Fruit fly (Drosophila melanogaster) whole organism, wandering third instar larva: ENCODE data around the gene CG33299.

Experiments
- Abd-B ChIP-seq: fragments of >200 bp; optimal IDR thresholded peaks from 2 replicates; lab custom pipeline; 2017; ENCODE audit warnings: missing biosample characterization, missing genetic modification characterization
- CG32264 ChIP-seq: fragments of 200-800 bp; sonication (Bioruptor generic); optimal IDR thresholded peaks from 2 replicates; lab custom pipeline; 2016; ENCODE audit warnings: missing biosample characterization, missing genetic modification characterization
- CG9705 ChIP-seq: fragments of 200-800 bp; sonication (Bioruptor generic); optimal IDR thresholded peaks from 2 replicates; lab custom pipeline; 2018; ENCODE audit warnings: missing biosample characterization, mild to moderate bottlenecking, missing genetic modification characterization
- CrebA ChIP-seq: fragments of 200-800 bp; sonication (Bioruptor generic); optimal IDR thresholded peaks from 2 replicates; lab custom pipeline; 2016; ENCODE audit warnings: missing biosample characterization, mild to moderate bottlenecking, missing genetic modification characterization, borderline replicate concordance
- Dfd ChIP-seq: fragments of >200 bp; optimal IDR thresholded peaks from 2 replicates; lab custom pipeline; 2017; ENCODE audit warnings: missing biosample characterization, missing genetic modification characterization
- Dif ChIP-seq: fragments of 200-275, 200-300 bp; sonication (Bioruptor generic); optimal IDR thresholded peaks from 2 replicates; lab custom pipeline; 2018; ENCODE audit warnings: missing biosample characterization, missing genetic modification characterization; ENCODE audit not compliant: partially characterized antibody
- GATAd ChIP-seq: sonication (Bioruptor generic); optimal IDR thresholded peaks from 2 replicates; lab custom pipeline; 2016; ENCODE audit warnings: missing biosample characterization, missing genetic modification characterization
- HLH106 ChIP-seq: fragments of 200-800 bp; optimal IDR thresholded peaks from 3 replicates; lab custom pipeline; 2019; ENCODE audit warnings: missing biosample characterization, mild to moderate bottlenecking, missing genetic modification characterization, moderate library complexity
- Hnf4 ChIP-seq: fragments of 200-800 bp; sonication (Bioruptor generic); optimal IDR thresholded peaks from 2 replicates; lab custom pipeline; 2016; ENCODE audit warnings: missing biosample characterization, mild to moderate bottlenecking, missing genetic modification characterization
- Hr78 ChIP-seq: fragments of >200 bp; optimal IDR thresholded peaks from 2 replicates; lab custom pipeline; 2017; ENCODE audit warnings: missing biosample characterization, missing genetic modification characterization
- Hr83 ChIP-seq: fragments of 200-300 bp; sonication (Bioruptor generic); optimal IDR thresholded peaks from 2 replicates; lab custom pipeline; 2016; ENCODE audit warnings: missing biosample characterization, mild to moderate bottlenecking, missing genetic modification characterization, moderate library complexity; ENCODE audit not compliant: poor library complexity, severe bottlenecking
- Jra ChIP-seq: sonication (Bioruptor generic); optimal IDR thresholded peaks from 2 replicates; lab custom pipeline; 2016; ENCODE audit warnings: missing biosample characterization, missing genetic modification characterization
- Mio ChIP-seq: sonication (Bioruptor generic); optimal IDR thresholded peaks from 2 replicates; lab custom pipeline; 2016; ENCODE audit warnings: missing biosample characterization, missing genetic modification characterization
- Myc ChIP-seq: fragments of >200 bp; optimal IDR thresholded peaks from 2 replicates; lab custom pipeline; 2017
- N ChIP-seq: fragments of >200 bp; optimal IDR thresholded peaks from 2 replicates; lab custom pipeline; 2018; ENCODE audit warnings: missing biosample characterization, missing external identifiers, missing genetic modification characterization
- OdsH ChIP-seq: fragments of 200-800 bp; sonication (Bioruptor generic); optimal IDR thresholded peaks from 2 replicates; lab custom pipeline; 2016; ENCODE audit warnings: missing biosample characterization, mild to moderate bottlenecking, missing genetic modification characterization
- Rel ChIP-seq, 2 experiments: fragments of 200-800 bp; sonication (Bioruptor generic) in 1 of 2; optimal IDR thresholded peaks; 2 replicates in 1 of 2; 3 replicates in 1 of 2; lab custom pipeline; 2016 to 2019; ENCODE audit warnings: mild to moderate bottlenecking in 2 of 2, missing biosample characterization in 2 of 2, missing genetic modification characterization in 2 of 2, moderate library complexity in 1 of 2
- Sp1 ChIP-seq: fragments of 200-800 bp; sonication (Bioruptor generic); optimal IDR thresholded peaks from 3 replicates; lab custom pipeline; 2019; ENCODE audit warnings: missing biosample characterization, mild to moderate bottlenecking, missing genetic modification characterization, moderate library complexity
- Vsx2 ChIP-seq: fragments of 200-300, 225-300 bp; sonication (Bioruptor generic); optimal IDR thresholded peaks from 2 replicates; lab custom pipeline; 2018; ENCODE audit warnings: missing biosample characterization, missing genetic modification characterization; ENCODE audit not compliant: partially characterized antibody
- br ChIP-seq: fragments of 200-800 bp; sonication (Bioruptor generic); optimal IDR thresholded peaks from 2 replicates; lab custom pipeline; 2016; ENCODE audit warnings: missing biosample characterization, missing genetic modification characterization
- brk ChIP-seq: fragments of 200-800 bp; sonication (Bioruptor generic); optimal IDR thresholded peaks from 2 replicates; lab custom pipeline; 2016; ENCODE audit warnings: missing biosample characterization, mild to moderate bottlenecking, missing genetic modification characterization
- dl ChIP-seq, 2 experiments: fragments of 175-275, 200-275 bp in 1 of 2; fragments of 200-275 bp in 1 of 2; sonication (Bioruptor generic); optimal IDR thresholded peaks; lab custom pipeline; 2018; ENCODE audit warnings: mild to moderate bottlenecking in 2 of 2, missing biosample characterization in 2 of 2, missing genetic modification characterization in 2 of 2, moderate library complexity in 2 of 2; ENCODE audit not compliant: partially characterized antibody in 2 of 2, insufficient read depth in 1 of 2
- dmrt93B ChIP-seq: fragments of 200-800 bp; sonication (Bioruptor generic); optimal IDR thresholded peaks from 2 replicates; lab custom pipeline; 2018; ENCODE audit warnings: missing biosample characterization, mild to moderate bottlenecking, missing genetic modification characterization
- dsf ChIP-seq: sonication (Bioruptor generic); optimal IDR thresholded peaks from 2 replicates; lab custom pipeline; 2016; ENCODE audit warnings: missing biosample characterization, missing genetic modification characterization, borderline replicate concordance
- ey ChIP-seq: fragments of 200-800 bp; sonication (Bioruptor generic); optimal IDR thresholded peaks from 2 replicates; lab custom pipeline; 2016; ENCODE audit warnings: missing biosample characterization, missing genetic modification characterization
- foxo ChIP-seq, 2 experiments: fragments of 200-800 bp; sonication (Bioruptor generic); optimal IDR thresholded peaks; 2 replicates in 1 of 2; 3 replicates in 1 of 2; lab custom pipeline; 2016 to 2017; ENCODE audit warnings: missing biosample characterization in 2 of 2, missing genetic modification characterization in 2 of 2
- fru ChIP-seq: fragments of 200-800 bp; sonication (Bioruptor generic); optimal IDR thresholded peaks from 3 replicates; lab custom pipeline; 2016; ENCODE audit warnings: missing biosample characterization, mild to moderate bottlenecking, missing genetic modification characterization
- h ChIP-seq: fragments of 200-800 bp; sonication (Bioruptor generic); optimal IDR thresholded peaks from 3 replicates; lab custom pipeline; 2016; ENCODE audit warnings: missing biosample characterization, mild to moderate bottlenecking, missing genetic modification characterization
- jim ChIP-seq: fragments of 175-275, 200-325 bp; sonication (Bioruptor generic); optimal IDR thresholded peaks from 2 replicates; lab custom pipeline; 2016; ENCODE audit warnings: missing biosample characterization, mild to moderate bottlenecking, missing genetic modification characterization
- lola ChIP-seq: fragments of >200 bp; optimal IDR thresholded peaks from 2 replicates; lab custom pipeline; 2017; ENCODE audit warnings: missing biosample characterization, missing genetic modification characterization
- pan ChIP-seq: fragments of >200 bp; optimal IDR thresholded peaks from 2 replicates; lab custom pipeline; 2017
- psq ChIP-seq: fragments of 200-800 bp; sonication (Bioruptor generic); optimal IDR thresholded peaks from 3 replicates; lab custom pipeline; 2017; ENCODE audit warnings: missing biosample characterization, mild to moderate bottlenecking, missing genetic modification characterization, moderate library complexity
- rgr ChIP-seq: fragments of 200-800 bp; sonication (Bioruptor generic); optimal IDR thresholded peaks from 3 replicates; lab custom pipeline; 2016; ENCODE audit warnings: missing biosample characterization, mild to moderate bottlenecking, missing genetic modification characterization
- sage ChIP-seq: fragments of 200-800 bp; sonication (Bioruptor generic); optimal IDR thresholded peaks from 2 replicates; lab custom pipeline; 2016; ENCODE audit warnings: missing biosample characterization, mild to moderate bottlenecking, missing genetic modification characterization
- sv ChIP-seq: fragments of 200-800 bp; sonication (Bioruptor generic); optimal IDR thresholded peaks from 3 replicates; lab custom pipeline; 2016; ENCODE audit warnings: missing biosample characterization, missing genetic modification characterization
- tai ChIP-seq: sonication (Bioruptor generic); optimal IDR thresholded peaks from 2 replicates; lab custom pipeline; 2016; ENCODE audit warnings: missing biosample characterization, missing genetic modification characterization
- usp ChIP-seq: fragments of >200 bp; optimal IDR thresholded peaks from 2 replicates; lab custom pipeline; 2017; ENCODE audit warnings: missing biosample characterization, missing genetic modification characterization
- woc ChIP-seq: sonication (Bioruptor generic); optimal IDR thresholded peaks from 2 replicates; lab custom pipeline; 2016; ENCODE audit warnings: missing biosample characterization, mild to moderate bottlenecking, missing genetic modification characterization

The CG33299 gene

dm6 chr2L:9690550-9691197, 34.3 kb downstream of the CG33299 start:
- TF ChIP-seq h (GFP tag; lab: Kevin White, UChicago) (no peak), CG32264 (no peak), dmrt93B (GFP tag; lab: Kevin White, UChicago) (no peak), GATAd (GFP tag; lab: Kevin White, UChicago) (no peak), sv (GFP tag; lab: Kevin White, UChicago) (no peak), br (GFP tag; lab: Kevin White, UChicago) (no peak), pan (lab: Kevin White, UChicago) (no peak), Vsx2 (no peak), foxo (GFP tag; optimal IDR thresholded peaks at IDR 0.05; lab: Kevin White, UChicago) (no peak), Hr83 (no peak), Rel (GFP tag; optimal IDR thresholded peaks at IDR 0.05; lab: Kevin White, UChicago) (no peak), Rel (tag; optimal IDR thresholded peaks at IDR 0.05; lab: Kevin White, UChicago) (no peak), sage (GFP tag; lab: Kevin White, UChicago) (no peak), CrebA (GFP tag; lab: Kevin White, UChicago) (no peak), Dif (GFP tag; lab: Kevin White, UChicago) (no peak), Hnf4 (GFP tag; lab: Kevin White, UChicago) (no peak), CG9705 (GFP tag; lab: Kevin White, UChicago) (no peak), fru (no peak), woc (no peak), Abd-B (GFP tag; lab: Kevin White, UChicago) (no peak)

DNA sequence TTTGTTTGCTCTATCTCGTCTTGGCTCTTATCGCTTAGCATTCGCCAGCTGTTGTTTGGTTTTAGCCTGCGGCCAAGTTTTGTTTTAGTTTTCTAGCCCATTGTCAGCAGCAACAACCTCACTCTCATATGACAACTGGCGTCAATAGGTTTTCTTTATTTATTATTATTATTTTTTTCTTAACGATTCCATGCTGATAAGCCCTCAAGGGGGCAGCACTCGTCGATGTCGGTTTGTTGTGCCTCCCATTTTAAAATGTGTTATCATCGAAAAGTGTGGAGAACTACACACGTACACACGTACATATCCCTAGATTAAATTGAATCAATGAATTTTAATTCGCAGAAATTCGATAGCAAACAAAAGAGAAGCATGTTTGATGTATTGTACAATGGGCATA, 34.8 kb downstream of the CG33299 start:
- TF ChIP-seq foxo (GFP tag; optimal IDR thresholded peaks at IDR 0.05; lab: Kevin White, UChicago) (no peak), jim (no peak)

DNA sequence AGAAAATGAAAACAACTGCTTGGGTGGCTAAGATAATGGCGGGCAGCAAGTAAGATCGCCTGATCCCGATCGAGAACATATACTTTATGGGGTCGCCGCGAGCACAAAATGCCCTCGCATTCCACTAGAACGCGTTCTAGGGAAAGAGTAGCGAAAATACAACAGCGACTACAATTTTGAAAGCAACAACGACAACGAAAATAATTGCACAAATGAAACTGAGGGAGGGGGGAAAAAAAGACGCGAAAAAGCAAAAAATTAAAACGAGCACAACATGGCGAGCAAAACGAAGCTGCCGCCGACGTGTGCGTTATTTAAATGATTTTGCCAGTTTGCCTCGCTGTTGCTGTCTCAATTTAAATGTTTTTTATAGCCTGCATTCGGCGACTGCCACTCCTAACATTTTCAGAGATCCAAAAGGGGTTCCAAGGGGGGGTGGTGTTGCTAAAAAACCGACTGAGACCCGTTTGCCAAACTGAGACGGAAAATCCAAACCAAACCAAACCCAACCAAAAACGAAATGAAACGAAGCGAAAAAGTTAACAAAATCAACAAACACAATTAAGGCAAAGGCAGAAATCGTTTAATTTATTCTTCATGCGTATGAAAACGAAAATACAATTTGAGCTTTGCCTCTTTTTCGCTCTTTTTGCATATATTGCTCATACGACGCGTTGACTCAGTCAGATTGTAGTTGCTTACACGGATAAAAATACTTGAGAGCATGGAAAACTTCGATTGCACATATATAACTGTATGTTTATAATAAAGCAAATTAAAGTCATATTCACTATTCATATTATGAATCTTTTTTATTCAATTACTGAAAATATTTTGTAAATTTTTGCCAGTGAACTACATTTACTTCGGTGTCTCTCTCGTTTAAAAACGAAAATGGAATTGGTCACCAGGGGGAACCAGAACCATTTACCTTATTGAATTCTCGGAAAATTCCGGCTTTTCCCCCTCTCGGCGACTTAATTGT, 36.3 kb downstream of the CG33299 start:
- TF ChIP-seq usp (GFP tag; lab: Kevin White, UChicago) = no peak
- TF ChIP-seq N (GFP tag; lab: Kevin White, UChicago) = no peak
- no peak for TF ChIP-seq tai (GFP tag; lab: Kevin White, UChicago)
- TF ChIP-seq woc = no peak
- TF ChIP-seq CG32264 = no peak
- TF ChIP-seq Mio (GFP tag; lab: Kevin White, UChicago) = no peak
- no peak for TF ChIP-seq Rel (GFP tag; optimal IDR thresholded peaks at IDR 0.05; lab: Kevin White, UChicago)
- TF ChIP-seq Rel (tag; optimal IDR thresholded peaks at IDR 0.05; lab: Kevin White, UChicago) = no peak
- TF ChIP-seq dmrt93B (GFP tag; lab: Kevin White, UChicago) = peak; percentile 25
- TF ChIP-seq Hr78 (GFP tag; lab: Kevin White, UChicago) = no peak
- peak; percentile 30 for TF ChIP-seq br (GFP tag; lab: Kevin White, UChicago)
- no peak for TF ChIP-seq sage (GFP tag; lab: Kevin White, UChicago)
- peak; percentile 63 for TF ChIP-seq HLH106 (tag; lab: Kevin White, UChicago)
- no peak for TF ChIP-seq GATAd (GFP tag; lab: Kevin White, UChicago)
- TF ChIP-seq ey = peak; percentile 67
- peak; percentile 46 for TF ChIP-seq brk (GFP tag; lab: Kevin White, UChicago)
- TF ChIP-seq h (GFP tag; lab: Kevin White, UChicago) = peak; percentile 68
- TF ChIP-seq Sp1 = peak; percentile 54
- TF ChIP-seq sv (GFP tag; lab: Kevin White, UChicago) = peak; percentile 57
- TF ChIP-seq jim = peak; percentile 96
- TF ChIP-seq dsf (GFP tag; lab: Kevin White, UChicago) = no peak
- no peak for TF ChIP-seq CG9705 (GFP tag; lab: Kevin White, UChicago)
- peak in 1 of 2 experiments; percentile 76 for TF ChIP-seq foxo (GFP tag; optimal IDR thresholded peaks at IDR 0.05; lab: Kevin White, UChicago)
- peak; percentile 76 for TF ChIP-seq OdsH
- peak; percentile 74 for TF ChIP-seq rgr (GFP tag; lab: Kevin White, UChicago)
- no peak for TF ChIP-seq Myc (lab: Kevin White, UChicago)
- no peak for TF ChIP-seq Vsx2
- TF ChIP-seq psq (GFP tag; lab: Kevin White, UChicago) = peak; percentile 64
- TF ChIP-seq fru = peak; percentile 69
- no peak for TF ChIP-seq lola (GFP tag; lab: Kevin White, UChicago)
- no peak for TF ChIP-seq pan (lab: Kevin White, UChicago)
- TF ChIP-seq CrebA (GFP tag; lab: Kevin White, UChicago) = no peak
- TF ChIP-seq Abd-B (GFP tag; lab: Kevin White, UChicago) = no peak
- no peak for TF ChIP-seq Dif (GFP tag; lab: Kevin White, UChicago)
- TF ChIP-seq Dfd (GFP tag; lab: Kevin White, UChicago) = no peak
- peak; percentile 8 for TF ChIP-seq Jra (GFP tag; lab: Kevin White, UChicago)
- no peak for TF ChIP-seq Hr83
- no peak for TF ChIP-seq dl (GFP tag; optimal IDR thresholded peaks at IDR 0.05; lab: Kevin White, UChicago; ENCODE audit: insufficient read depth in 1 of 2, partially characterized antibody in 2 of 2)
- TF ChIP-seq Hnf4 (GFP tag; lab: Kevin White, UChicago) = peak; percentile 55
